Worm (Caenorhabditis elegans) whole organism, young adult: ENCODE results near the gene mip-1.

ENCODE experiments used
- B0035.1 ChIP-seq: sonication (generic microtip); optimal IDR thresholded peaks from 2 replicates; lab custom pipeline; 2016; ENCODE audit warnings: missing genetic modification characterization, mild to moderate bottlenecking, missing compliant biosample characterization, missing genotype, missing genetic modification reagents
- B0336.3 ChIP-seq: fragments of 200-800 bp; sonication (Bioruptor generic); IDR thresholded peaks from 2 replicates; pipeline ENCODE4 v1.3.6; 2022; ENCODE audit warnings: missing genetic modification characterization, missing compliant biosample characterization
- D2030.7 ChIP-seq: fragments of 200-800 bp; sonication (Bioruptor generic); IDR thresholded peaks from 2 replicates; pipeline ENCODE4 v1.3.6; 2022; ENCODE audit warnings: missing genetic modification reagents, missing genetic modification characterization, missing compliant biosample characterization
- F57A8.1 ChIP-seq: fragments of 200-800 bp; sonication (Bioruptor generic); optimal IDR thresholded peaks from 2 replicates; lab custom pipeline; 2018; ENCODE audit warnings: mild to moderate bottlenecking, missing genetic modification characterization, moderate library complexity, missing compliant biosample characterization
- F57C9.4 ChIP-seq: sonication (generic microtip); optimal IDR thresholded peaks from 2 replicates; lab custom pipeline; 2017; ENCODE audit warnings: mild to moderate bottlenecking, missing genetic modification characterization, missing compliant biosample characterization
- T26A5.8 ChIP-seq: sonication (generic microtip); optimal IDR thresholded peaks from 2 replicates; lab custom pipeline; 2016; ENCODE audit warnings: missing genetic modification characterization, missing compliant biosample characterization
- Y53F4B.3 ChIP-seq: fragments of 200-800 bp; sonication (Bioruptor generic); IDR thresholded peaks from 2 replicates; pipeline ENCODE4 v1.3.6; 2022; ENCODE audit warnings: missing genetic modification reagents, missing genetic modification characterization, missing compliant biosample characterization
- Y56A3A.18 ChIP-seq: fragments of 200-800 bp; sonication (Bioruptor generic); IDR thresholded peaks from 2 replicates; pipeline ENCODE4 v1.3.6; 2022; ENCODE audit warnings: missing genetic modification reagents, missing genetic modification characterization, missing compliant biosample characterization
- Y67H2A.10 ChIP-seq: fragments of 200-800 bp; sonication (Bioruptor generic); conservative IDR thresholded peaks from 2 replicates; pipeline ENCODE4 v1.3.6; 2022; ENCODE audit warnings: missing genetic modification reagents, missing genetic modification characterization, missing compliant biosample characterization
- ama-1 ChIP-seq, 3 experiments: fragments of 150-350 bp in 1 of 3; sonication (generic microtip) in 2 of 3; optimal IDR thresholded peaks; 2 replicates each; lab custom pipeline; 2014 to 2018; ENCODE audit warnings: missing biosample characterization in 2 of 3, missing genetic modification characterization in 2 of 3, missing genetic modification reagents in 2 of 3
- athp-1 ChIP-seq: sonication (generic microtip); optimal IDR thresholded peaks from 2 replicates; lab custom pipeline; 2017; ENCODE audit warnings: mild to moderate bottlenecking, missing genetic modification characterization, missing compliant biosample characterization
- attf-5 ChIP-seq: fragments of 200-800 bp; sonication (Bioruptor generic); optimal IDR thresholded peaks from 2 replicates; lab custom pipeline; 2018; ENCODE audit warnings: mild to moderate bottlenecking, missing genetic modification characterization, missing compliant biosample characterization
- bed-2 ChIP-seq: fragments of 200-800 bp; sonication (Bioruptor generic); IDR thresholded peaks from 2 replicates; pipeline ENCODE4 v1.3.6; 2022; ENCODE audit warnings: missing genetic modification reagents, missing genetic modification characterization, missing compliant biosample characterization
- ccch-3 ChIP-seq: fragments of 200-800 bp; sonication (Bioruptor generic); optimal IDR thresholded peaks from 2 replicates; lab custom pipeline; 2018; ENCODE audit warnings: mild to moderate bottlenecking, missing genetic modification characterization, missing compliant biosample characterization
- ceh-58 ChIP-seq: fragments of 200-800 bp; sonication (Bioruptor generic); IDR thresholded peaks from 2 replicates; pipeline ENCODE4 v1.3.6; 2022; ENCODE audit warnings: missing genetic modification characterization, missing compliant biosample characterization
- efl-1 ChIP-seq: fragments of 150-350 bp; optimal IDR thresholded peaks from 2 replicates; lab custom pipeline; 2014; ENCODE audit warnings: missing biosample characterization, missing genetic modification reagents, missing genetic modification characterization
- egl-18 ChIP-seq: fragments of 200-800 bp; sonication (Bioruptor generic); IDR thresholded peaks from 2 replicates; pipeline ENCODE4 v1.3.6; 2022; ENCODE audit warnings: missing genetic modification reagents, missing genetic modification characterization, missing compliant biosample characterization
- ekl-4 ChIP-seq: fragments of 200-800 bp; sonication (Bioruptor generic); IDR thresholded peaks from 2 replicates; pipeline ENCODE4 v1.3.6; 2022; ENCODE audit warnings: missing genetic modification reagents, missing genetic modification characterization, missing compliant biosample characterization
- ets-4 ChIP-seq: fragments of 200-800 bp; sonication (Bioruptor generic); optimal IDR thresholded peaks from 2 replicates; lab custom pipeline; 2018; ENCODE audit warnings: mild to moderate bottlenecking, missing genetic modification characterization, missing compliant biosample characterization
- him-1 ChIP-seq: sonication (generic microtip); optimal IDR thresholded peaks from 2 replicates; lab custom pipeline; 2016; ENCODE audit warnings: missing genotype, missing genetic modification reagents, missing genetic modification characterization, missing compliant biosample characterization
- hlh-12 ChIP-seq: sonication (generic microtip); optimal IDR thresholded peaks from 2 replicates; lab custom pipeline; 2016; ENCODE audit warnings: missing genetic modification characterization, missing compliant biosample characterization
- hlh-26 ChIP-seq: fragments of 200-800 bp; sonication (Bioruptor generic); conservative IDR thresholded peaks from 2 replicates; pipeline ENCODE4 v1.3.6; 2022; ENCODE audit warnings: missing genetic modification reagents, missing genetic modification characterization, missing compliant biosample characterization
- hmg-1.2 ChIP-seq: fragments of 200-800 bp; sonication (Bioruptor generic); IDR thresholded peaks from 2 replicates; pipeline ENCODE4 v1.3.6; 2022; ENCODE audit warnings: missing genetic modification reagents, missing genetic modification characterization, missing compliant biosample characterization
- lin-54 ChIP-seq: fragments of 200-800 bp; sonication (Bioruptor generic); optimal IDR thresholded peaks from 2 replicates; lab custom pipeline; 2018; ENCODE audit warnings: mild to moderate bottlenecking, missing genetic modification characterization, missing compliant biosample characterization
- lir-1 ChIP-seq: fragments of 200-800 bp; sonication (Bioruptor generic); conservative IDR thresholded peaks from 2 replicates; pipeline ENCODE4 v1.3.6; 2022; ENCODE audit warnings: missing genetic modification reagents, missing genetic modification characterization, missing compliant biosample characterization
- lsy-27 ChIP-seq: sonication (generic microtip); optimal IDR thresholded peaks from 2 replicates; lab custom pipeline; 2017; ENCODE audit warnings: missing genetic modification characterization, mild to moderate bottlenecking, missing compliant biosample characterization, antibody characterized with exemption, missing genotype, borderline replicate concordance; ENCODE audit not compliant: insufficient read depth
- madf-8 ChIP-seq: fragments of 200-800 bp; sonication (Bioruptor generic); conservative IDR thresholded peaks from 2 replicates; pipeline ENCODE4 v1.3.6; 2022; ENCODE audit warnings: missing genetic modification reagents, missing genetic modification characterization, missing compliant biosample characterization
- mcd-1 ChIP-seq: fragments of 200-800 bp; sonication (Bioruptor generic); IDR thresholded peaks from 2 replicates; pipeline ENCODE4 v1.3.6; 2022; ENCODE audit warnings: missing genetic modification reagents, missing genetic modification characterization, missing compliant biosample characterization
- mel-28 ChIP-seq: sonication (generic microtip); optimal IDR thresholded peaks from 2 replicates; lab custom pipeline; 2016; ENCODE audit warnings: borderline replicate concordance, mild to moderate bottlenecking, missing genetic modification characterization, missing compliant biosample characterization
- mxl-1 ChIP-seq: sonication (generic microtip); optimal IDR thresholded peaks from 2 replicates; lab custom pipeline; 2016; ENCODE audit warnings: missing genetic modification characterization, missing compliant biosample characterization
- nfyb-1 ChIP-seq: fragments of 200-800 bp; sonication (Bioruptor generic); IDR thresholded peaks from 2 replicates; pipeline ENCODE4 v1.3.6; 2022; ENCODE audit warnings: missing genetic modification reagents, missing genetic modification characterization, missing compliant biosample characterization
- nhr-120 ChIP-seq: fragments of 200-800 bp; sonication (Bioruptor generic); IDR thresholded peaks from 2 replicates; pipeline ENCODE4 v1.3.6; 2022; ENCODE audit warnings: missing genetic modification characterization, missing compliant biosample characterization
- nhr-80 ChIP-seq: sonication (generic microtip); optimal IDR thresholded peaks from 2 replicates; lab custom pipeline; 2016; ENCODE audit warnings: missing genetic modification characterization, missing compliant biosample characterization
- repo-1 ChIP-seq: sonication (generic microtip); optimal IDR thresholded peaks from 2 replicates; lab custom pipeline; 2017; ENCODE audit warnings: mild to moderate bottlenecking, missing genetic modification characterization, missing compliant biosample characterization
- rpc-1 ChIP-seq, 2 experiments: fragments of 150-350 bp in 1 of 2; sonication (generic microtip) in 1 of 2; optimal IDR thresholded peaks; 2 replicates each; lab custom pipeline; 2014 to 2018; ENCODE audit warnings: missing biosample characterization in 1 of 2, missing genetic modification characterization in 1 of 2, missing genetic modification reagents in 1 of 2, missing genotype in 1 of 2
- somi-1 ChIP-seq: fragments of 200-800 bp; sonication (Bioruptor generic); optimal IDR thresholded peaks from 2 replicates; lab custom pipeline; 2018; ENCODE audit warnings: mild to moderate bottlenecking, missing genetic modification characterization, missing compliant biosample characterization
- sptf-2 ChIP-seq: fragments of 200-800 bp; sonication (Bioruptor generic); optimal IDR thresholded peaks from 2 replicates; lab custom pipeline; 2018; ENCODE audit warnings: mild to moderate bottlenecking, missing genetic modification characterization, missing compliant biosample characterization
- tbp1 ChIP-seq: fragments of 200-800 bp; sonication (Bioruptor generic); optimal IDR thresholded peaks from 2 replicates; lab custom pipeline; 2018; ENCODE audit warnings: mild to moderate bottlenecking, missing genetic modification characterization, missing compliant biosample characterization
- tbx-9 ChIP-seq: sonication (generic microtip); optimal IDR thresholded peaks from 2 replicates; lab custom pipeline; 2016; ENCODE audit warnings: borderline replicate concordance, missing genetic modification characterization, inconsistent platforms, missing compliant biosample characterization
- tlf-1 ChIP-seq: fragments of 200-800 bp; sonication (Bioruptor generic); optimal IDR thresholded peaks from 2 replicates; lab custom pipeline; 2018; ENCODE audit warnings: mild to moderate bottlenecking, missing genetic modification characterization, missing compliant biosample characterization
- unc-130 ChIP-seq: sonication (generic microtip); optimal IDR thresholded peaks from 2 replicates; lab custom pipeline; 2016; ENCODE audit warnings: missing genetic modification reagents, missing genetic modification characterization, missing compliant biosample characterization
- xnd-1 ChIP-seq: sonication (generic microtip); optimal IDR thresholded peaks from 2 replicates; lab custom pipeline; 2016; ENCODE audit warnings: missing genotype, missing genetic modification reagents, missing genetic modification characterization, missing compliant biosample characterization
- zim-3 ChIP-seq: sonication (generic microtip); optimal IDR thresholded peaks from 2 replicates; lab custom pipeline; 2017; ENCODE audit warnings: mild to moderate bottlenecking, missing genetic modification characterization, moderate library complexity, missing compliant biosample characterization
- ztf-18 ChIP-seq: sonication (generic microtip); optimal IDR thresholded peaks from 2 replicates; lab custom pipeline; 2016; ENCODE audit warnings: missing genotype, mild to moderate bottlenecking, missing genetic modification characterization, missing compliant biosample characterization
- ztf-22 ChIP-seq: fragments of 200-800 bp; sonication (Bioruptor generic); optimal IDR thresholded peaks from 2 replicates; lab custom pipeline; 2018; ENCODE audit warnings: mild to moderate bottlenecking, missing genetic modification characterization, moderate library complexity, missing compliant biosample characterization
- ztf-26 ChIP-seq: sonication (generic microtip); optimal IDR thresholded peaks from 2 replicates; lab custom pipeline; 2017; ENCODE audit warnings: missing genetic modification characterization, missing compliant biosample characterization

The mip-1 gene

DNA sequence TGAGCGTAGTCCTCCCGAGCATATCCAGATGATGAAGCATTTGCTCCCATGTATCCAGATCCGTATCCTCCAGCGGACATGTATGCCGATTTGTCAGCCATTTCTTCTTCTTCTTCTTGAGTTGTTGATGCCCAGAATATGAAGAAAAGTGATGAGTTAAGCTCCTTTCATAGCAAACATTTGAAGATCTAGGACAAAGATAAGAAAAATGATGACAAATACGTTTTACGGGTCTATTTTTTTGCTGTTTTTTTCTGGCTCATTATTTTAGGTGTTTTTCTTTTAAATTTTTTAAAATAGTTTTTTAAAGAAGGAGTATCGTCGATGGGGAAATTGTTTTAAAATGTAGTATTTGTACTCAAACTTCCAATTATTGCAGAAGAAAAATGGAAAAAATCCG, 37.3 kb downstream of the mip-1 start, which contains the start of gene nspd-9:
Gene nspd-9, minus strand, starts transcription at position 101 of the 400 bp plus-strand sequence.
- no peak for TF ChIP-seq egl-18 (GFP tag; lab: Robert Waterston, UW)
- no peak for TF ChIP-seq tbx-9
- no peak for TF ChIP-seq attf-5 (GFP tag; lab: Kevin White, UChicago)
- no peak for TF ChIP-seq nhr-80
- TF ChIP-seq B0336.3 (GFP tag; lab: Robert Waterston, UW) = no peak
- no peak for TF ChIP-seq efl-1
- TF ChIP-seq Y53F4B.3 (GFP tag; lab: Robert Waterston, UW) = no peak
- no peak for TF ChIP-seq nhr-120 (GFP tag; lab: Robert Waterston, UW)
- TF ChIP-seq hmg-1.2 = no peak
- TF ChIP-seq tbp1 = no peak
- no peak for TF ChIP-seq F57A8.1 (GFP tag; lab: Kevin White, UChicago)
- TF ChIP-seq mel-28 (tag; lab: Kevin White, UChicago) = no peak
- TF ChIP-seq repo-1 (tag; lab: Kevin White, UChicago) = no peak
- no peak for TF ChIP-seq bed-2 (GFP tag; lab: Robert Waterston, UW)
- no peak for TF ChIP-seq Y56A3A.18 (GFP tag; lab: Robert Waterston, UW)
- no peak for TF ChIP-seq hlh-12
- TF ChIP-seq ccch-3 (GFP tag; lab: Kevin White, UChicago) = no peak
- TF ChIP-seq nfyb-1 = no peak

DNA sequence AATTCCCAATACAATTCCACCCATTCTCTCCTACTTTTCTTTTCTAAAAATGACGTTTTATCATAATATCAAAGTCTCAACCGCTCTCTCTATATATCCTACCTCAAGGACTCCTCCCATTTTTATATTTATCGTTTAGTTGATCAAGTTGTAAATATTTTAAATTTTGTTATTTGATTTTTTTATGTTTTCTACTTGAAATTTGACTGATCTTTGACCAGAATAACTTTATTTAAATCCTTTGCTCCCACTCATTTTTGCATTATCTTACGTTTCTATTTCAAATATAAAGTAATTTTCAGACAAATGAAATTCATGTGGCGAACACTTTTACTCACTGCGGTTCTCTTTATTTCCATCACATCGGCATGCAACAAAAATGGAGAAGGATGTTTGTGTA, 44.5 kb downstream of the mip-1 start, which contains the start of the genes acbp-7 and F26A1.19:
Gene acbp-7, plus strand, starts transcription at position 301 of the 400 bp plus-strand sequence.
Gene F26A1.19, plus strand, starts transcription at position 303 of the 400 bp plus-strand sequence.
- TF ChIP-seq zim-3 (tag; lab: Kevin White, UChicago) (no peak), mxl-1 (tag; lab: Kevin White, UChicago) (no peak), ekl-4 (GFP tag; lab: Robert Waterston, UW) (no peak), sptf-2 (no peak), somi-1 (GFP tag; lab: Kevin White, UChicago) (no peak), him-1 (no peak), ets-4 (GFP tag; lab: Kevin White, UChicago) (no peak), athp-1 (tag; lab: Kevin White, UChicago) (no peak), lin-54 (GFP tag; lab: Kevin White, UChicago) (no peak), T26A5.8 (tag; lab: Kevin White, UChicago) (no peak), F57C9.4 (no peak), mcd-1 (GFP tag; lab: Robert Waterston, UW) (no peak), efl-1 (no peak), hlh-26 (GFP tag; lab: Robert Waterston, UW) (no peak), madf-8 (GFP tag; lab: Robert Waterston, UW) (no peak), mel-28 (tag; lab: Kevin White, UChicago) (no peak)

DNA sequence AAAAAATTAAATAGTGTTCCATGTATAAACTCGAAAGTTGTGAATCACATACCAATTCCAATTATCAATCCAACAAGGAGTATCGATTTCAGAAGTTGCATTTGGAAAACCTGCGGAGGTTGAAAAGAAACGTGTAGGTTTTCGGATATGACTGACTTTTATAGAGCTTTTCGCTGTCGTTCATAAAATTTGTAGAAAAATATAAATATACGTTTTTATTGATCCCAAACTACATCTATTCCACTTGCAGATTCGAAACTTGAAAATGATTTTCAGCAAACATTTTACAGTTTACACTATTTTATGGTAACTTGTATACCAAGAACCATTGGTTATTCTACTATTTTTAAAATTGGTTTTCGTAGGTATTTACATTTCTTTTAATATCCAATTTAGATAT, 49.3 kb downstream of the mip-1 start, which contains the start of gene clec-156:
Gene clec-156, minus strand, starts transcription at position 101 of the 400 bp plus-strand sequence.
- TF ChIP-seq attf-5 (GFP tag; lab: Kevin White, UChicago) (no peak), tlf-1 (GFP tag; lab: Kevin White, UChicago) (no peak), ztf-22 (GFP tag; lab: Kevin White, UChicago) (no peak), lir-1 (no peak), B0035.1 (tag; lab: Kevin White, UChicago) (no peak), unc-130 (GFP tag; lab: Kevin White, UChicago) (no peak), ztf-18 (no peak), ama-1 (optimal IDR thresholded peaks at IDR 0.05; lab: Kevin White, UChicago) (no peak), ama-1 (GFP tag; optimal IDR thresholded peaks at IDR 0.05; lab: Kevin White, UChicago) (no peak), ztf-26 (tag; lab: Kevin White, UChicago) (no peak), Y67H2A.10 (GFP tag; lab: Robert Waterston, UW) (no peak), rpc-1 (optimal IDR thresholded peaks at IDR 0.05; lab: Kevin White, UChicago) (no peak), rpc-1 (tag; optimal IDR thresholded peaks at IDR 0.05; lab: Kevin White, UChicago) (no peak), D2030.7 (GFP tag; lab: Robert Waterston, UW) (no peak), B0336.3 (GFP tag; lab: Robert Waterston, UW) (no peak), bed-2 (GFP tag; lab: Robert Waterston, UW) (no peak), lsy-27 (no peak), xnd-1 (tag; lab: Kevin White, UChicago) (no peak), tbp1 (no peak), ceh-58 (GFP tag; lab: Robert Waterston, UW) (no peak)
